Fruit fly (Drosophila melanogaster) whole organism, wandering third instar larva: ENCODE data around the gene Reck.

ENCODE experiments used
- Sp1 ChIP-seq: fragments of 200-800 bp; sonication (Bioruptor generic); optimal IDR thresholded peaks from 3 replicates; lab custom pipeline; 2019; ENCODE audit warnings: missing biosample characterization, mild to moderate bottlenecking, missing genetic modification characterization, moderate library complexity
- dl ChIP-seq, 2 experiments: fragments of 175-275, 200-275 bp in 1 of 2; fragments of 200-275 bp in 1 of 2; sonication (Bioruptor generic); optimal IDR thresholded peaks; lab custom pipeline; 2018; ENCODE audit warnings: mild to moderate bottlenecking in 2 of 2, missing biosample characterization in 2 of 2, missing genetic modification characterization in 2 of 2, moderate library complexity in 2 of 2; ENCODE audit not compliant: partially characterized antibody in 2 of 2, insufficient read depth in 1 of 2
- dmrt93B ChIP-seq: fragments of 200-800 bp; sonication (Bioruptor generic); optimal IDR thresholded peaks from 2 replicates; lab custom pipeline; 2018; ENCODE audit warnings: missing biosample characterization, mild to moderate bottlenecking, missing genetic modification characterization
- foxo ChIP-seq, 2 experiments: fragments of 200-800 bp; sonication (Bioruptor generic); optimal IDR thresholded peaks; 2 replicates in 1 of 2; 3 replicates in 1 of 2; lab custom pipeline; 2016 to 2017; ENCODE audit warnings: missing biosample characterization in 2 of 2, missing genetic modification characterization in 2 of 2
- h ChIP-seq: fragments of 200-800 bp; sonication (Bioruptor generic); optimal IDR thresholded peaks from 3 replicates; lab custom pipeline; 2016; ENCODE audit warnings: missing biosample characterization, mild to moderate bottlenecking, missing genetic modification characterization
- pan ChIP-seq: fragments of >200 bp; optimal IDR thresholded peaks from 2 replicates; lab custom pipeline; 2017
- sv ChIP-seq: fragments of 200-800 bp; sonication (Bioruptor generic); optimal IDR thresholded peaks from 3 replicates; lab custom pipeline; 2016; ENCODE audit warnings: missing biosample characterization, missing genetic modification characterization
- tai ChIP-seq: sonication (Bioruptor generic); optimal IDR thresholded peaks from 2 replicates; lab custom pipeline; 2016; ENCODE audit warnings: missing biosample characterization, missing genetic modification characterization
- usp ChIP-seq: fragments of >200 bp; optimal IDR thresholded peaks from 2 replicates; lab custom pipeline; 2017; ENCODE audit warnings: missing biosample characterization, missing genetic modification characterization

- TF ChIP-seq h (GFP tag; lab: Kevin White, UChicago) (no peak), dmrt93B (GFP tag; lab: Kevin White, UChicago) (no peak), pan (no peak), usp (GFP tag; lab: Kevin White, UChicago) (no peak), tai (GFP tag; lab: Kevin White, UChicago) (no peak), Sp1 (GFP tag; lab: Kevin White, UChicago) (no peak), sv (GFP tag; lab: Kevin White, UChicago) (no peak), foxo (GFP tag; optimal IDR thresholded peaks at IDR 0.05; lab: Kevin White, UChicago) (no peak), dl (GFP tag; optimal IDR thresholded peaks at IDR 0.05; lab: Kevin White, UChicago; ENCODE audit: insufficient read depth in 1 of 2, partially characterized antibody in 2 of 2) (no peak)
These were observed 49.0 kb downstream of the Reck start for dm6 chr3L:14964862-14965261.
